Worm (Caenorhabditis elegans) whole organism, L4 larva: ENCODE measurements around the gene M163.22.

Source experiments
- D1046.2 ChIP-seq: fragments of 200-800 bp; sonication (Bioruptor generic); IDR thresholded peaks from 2 replicates; pipeline ENCODE4 v1.3.6; 2022; ENCODE audit warnings: missing genetic modification characterization, missing compliant biosample characterization
- F26F4.8 ChIP-seq: fragments of 200-800 bp; sonication (Bioruptor generic); conservative IDR thresholded peaks from 2 replicates; pipeline ENCODE4 v1.3.6; 2022; ENCODE audit warnings: missing genetic modification characterization, missing compliant biosample characterization
- F49E8.2 ChIP-seq: sonication (generic microtip); optimal IDR thresholded peaks from 2 replicates; lab custom pipeline; 2016; ENCODE audit warnings: missing compliant biosample characterization, mild to moderate bottlenecking, missing genetic modification characterization, borderline replicate concordance
- R02D3.7 ChIP-seq: fragments of 150-350 bp; sonication (generic microtip); optimal IDR thresholded peaks from 3 replicates; lab custom pipeline; 2014; ENCODE audit warnings: missing biosample characterization, missing genetic modification characterization
- Y105C5A.15 ChIP-seq: fragments of 200-800 bp; sonication (Bioruptor generic); IDR thresholded peaks from 2 replicates; pipeline ENCODE4 v1.3.6; 2022; ENCODE audit warnings: missing genetic modification characterization, missing compliant biosample characterization
- Y5F2A.4 ChIP-seq: fragments of 200-800 bp; sonication (Bioruptor generic); optimal IDR thresholded peaks from 2 replicates; lab custom pipeline; 2018; ENCODE audit warnings: mild to moderate bottlenecking, missing genetic modification characterization, missing compliant biosample characterization
- aly-2 ChIP-seq: sonication (generic microtip); optimal IDR thresholded peaks from 2 replicates; lab custom pipeline; 2018; ENCODE audit warnings: missing biosample characterization, missing genetic modification characterization
- ama-1 ChIP-seq: fragments of 150-350 bp; optimal IDR thresholded peaks from 2 replicates; lab custom pipeline; 2014; ENCODE audit warnings: inconsistent platforms, mixed read lengths
- arid-1 ChIP-seq: fragments of 200-800 bp; sonication (Bioruptor generic); conservative IDR thresholded peaks from 2 replicates; pipeline ENCODE4 v1.3.6; 2022; ENCODE audit warnings: missing genetic modification reagents, missing genetic modification characterization, missing compliant biosample characterization
- ceh-28 ChIP-seq: fragments of 150-350 bp; optimal IDR thresholded peaks from 2 replicates; lab custom pipeline; 2014; ENCODE audit warnings: missing biosample characterization, missing genetic modification reagents, missing genetic modification characterization
- ceh-44 ChIP-seq: fragments of 200-800 bp; sonication (Bioruptor generic); IDR thresholded peaks from 2 replicates; pipeline ENCODE4 v1.3.6; 2022; ENCODE audit warnings: missing genetic modification reagents, missing genetic modification characterization, missing compliant biosample characterization
- ceh-82 ChIP-seq: sonication (generic microtip); optimal IDR thresholded peaks from 2 replicates; lab custom pipeline; 2017; ENCODE audit warnings: missing biosample characterization, missing genetic modification characterization
- cey-2 ChIP-seq: sonication (generic microtip); optimal IDR thresholded peaks from 3 replicates; lab custom pipeline; 2017; ENCODE audit warnings: missing genetic modification characterization, mild to moderate bottlenecking, missing compliant biosample characterization, antibody characterized with exemption, borderline replicate concordance; ENCODE audit not compliant: insufficient read depth
- daf-16 ChIP-seq, 3 experiments: sonication (generic microtip); optimal IDR thresholded peaks; 2 replicates each; lab custom pipeline; 2016 to 2017; ENCODE audit warnings: missing genetic modification characterization in 3 of 3, missing genetic modification reagents in 3 of 3, mild to moderate bottlenecking in 2 of 3, missing compliant biosample characterization in 2 of 3, missing biosample characterization in 1 of 3, moderate library complexity in 1 of 3
- dmd-8 ChIP-seq: fragments of 200-800 bp; sonication (Bioruptor generic); IDR thresholded peaks from 2 replicates; pipeline ENCODE4 v1.3.6; 2022; ENCODE audit warnings: missing genetic modification characterization, missing compliant biosample characterization
- dmd-9 ChIP-seq: fragments of 200-800 bp; sonication (Bioruptor generic); IDR thresholded peaks from 2 replicates; pipeline ENCODE4 v1.3.6; 2022; ENCODE audit warnings: missing genetic modification reagents, missing genetic modification characterization, missing compliant biosample characterization
- dpl-1 ChIP-seq: fragments of 150-350 bp; optimal IDR thresholded peaks from 2 replicates; lab custom pipeline; 2014; ENCODE audit warnings: missing biosample characterization, missing genetic modification reagents, missing genetic modification characterization
- fkh-10 ChIP-seq: fragments of 150-350 bp; optimal IDR thresholded peaks from 2 replicates; lab custom pipeline; 2014; ENCODE audit warnings: missing biosample characterization, missing genetic modification reagents, missing genetic modification characterization
- fos-1 ChIP-seq: fragments of 150-350 bp; optimal IDR thresholded peaks from 2 replicates; lab custom pipeline; 2014; ENCODE audit warnings: missing biosample characterization, missing genetic modification characterization
- hif-1 ChIP-seq, 2 experiments: sonication (generic microtip); optimal IDR thresholded peaks; 2 replicates each; lab custom pipeline; 2016 to 2017; ENCODE audit warnings: missing compliant biosample characterization in 2 of 2, missing genetic modification characterization in 2 of 2, missing genetic modification reagents in 2 of 2, missing genotype in 2 of 2, mild to moderate bottlenecking in 1 of 2
- hlh-30 ChIP-seq: sonication (generic microtip); optimal IDR thresholded peaks from 2 replicates; lab custom pipeline; 2017; ENCODE audit warnings: antibody characterized with exemption, mild to moderate bottlenecking, missing genetic modification characterization, missing compliant biosample characterization; ENCODE audit not compliant: insufficient read depth
- lim-7 ChIP-seq: fragments of 200-800 bp; sonication (Bioruptor generic); IDR thresholded peaks from 2 replicates; pipeline ENCODE4 v1.3.6; 2022; ENCODE audit warnings: missing genetic modification characterization, missing compliant biosample characterization
- lin-1 ChIP-seq: fragments of 200-800 bp; sonication (Bioruptor generic); IDR thresholded peaks from 2 replicates; pipeline ENCODE4 v1.3.6; 2022; ENCODE audit warnings: missing genetic modification reagents, missing genetic modification characterization, missing compliant biosample characterization
- lin-39 ChIP-seq: fragments of 150-350 bp; optimal IDR thresholded peaks from 2 replicates; lab custom pipeline; 2014; ENCODE audit warnings: missing biosample characterization, missing genetic modification reagents, missing genetic modification characterization
- lir-3 ChIP-seq: sonication (generic microtip); optimal IDR thresholded peaks from 2 replicates; lab custom pipeline; 2016; ENCODE audit warnings: mild to moderate bottlenecking, missing genetic modification characterization, missing compliant biosample characterization
- mdl-1 ChIP-seq, 2 experiments: fragments of 150-350 bp in 1 of 2; sonication (generic microtip) in 1 of 2; optimal IDR thresholded peaks; 2 replicates each; lab custom pipeline; 2014 to 2017; ENCODE audit warnings: missing biosample characterization in 2 of 2, missing genetic modification characterization in 2 of 2
- mdt-29 ChIP-seq: fragments of 200-800 bp; sonication (Bioruptor generic); IDR thresholded peaks from 2 replicates; pipeline ENCODE4 v1.3.6; 2022; ENCODE audit warnings: missing genetic modification reagents, missing genetic modification characterization, missing compliant biosample characterization
- mes-2 ChIP-seq: sonication (generic microtip); optimal IDR thresholded peaks from 2 replicates; lab custom pipeline; 2016; ENCODE audit warnings: missing genotype, mild to moderate bottlenecking, missing genetic modification characterization, missing compliant biosample characterization; ENCODE audit not compliant: poor library complexity, severe bottlenecking
- mxl-3 ChIP-seq: fragments of 200-800 bp; sonication (Bioruptor generic); optimal IDR thresholded peaks from 2 replicates; lab custom pipeline; 2018; ENCODE audit warnings: mild to moderate bottlenecking, missing genetic modification characterization, missing compliant biosample characterization
- nhr-10 ChIP-seq: fragments of 150-350 bp; optimal IDR thresholded peaks from 2 replicates; lab custom pipeline; 2014; ENCODE audit warnings: missing biosample characterization, missing genetic modification characterization
- nhr-102 ChIP-seq: sonication (generic microtip); optimal IDR thresholded peaks from 2 replicates; lab custom pipeline; 2016; ENCODE audit warnings: mild to moderate bottlenecking, missing genetic modification characterization, moderate library complexity, missing compliant biosample characterization
- nhr-11 ChIP-seq: fragments of 150-350 bp; optimal IDR thresholded peaks from 2 replicates; lab custom pipeline; 2014; ENCODE audit warnings: missing biosample characterization, missing genetic modification characterization
- nhr-25 ChIP-seq: sonication (generic microtip); optimal IDR thresholded peaks from 2 replicates; lab custom pipeline; 2017; ENCODE audit warnings: missing genetic modification characterization, mild to moderate bottlenecking, missing compliant biosample characterization, antibody characterized with exemption, moderate library complexity, borderline replicate concordance; ENCODE audit not compliant: insufficient read depth
- nhr-42 ChIP-seq: fragments of 200-800 bp; sonication (Bioruptor generic); IDR thresholded peaks from 2 replicates; pipeline ENCODE4 v1.3.6; 2022; ENCODE audit warnings: missing genetic modification characterization, missing compliant biosample characterization
- nhr-76 ChIP-seq: fragments of 150-350 bp; optimal IDR thresholded peaks from 2 replicates; lab custom pipeline; 2014; ENCODE audit warnings: missing biosample characterization, missing genetic modification characterization
- nhr-77 ChIP-seq: fragments of 150-350 bp; optimal IDR thresholded peaks from 2 replicates; lab custom pipeline; 2014; ENCODE audit warnings: missing biosample characterization, missing genetic modification characterization
- pha-4 ChIP-seq, 2 experiments: fragments of 150-350 bp in 1 of 2; fragments of 200-800 bp in 1 of 2; sonication (Bioruptor generic) in 1 of 2; IDR thresholded peaks in 1 of 2; optimal IDR thresholded peaks in 1 of 2; 2 replicates each; pipeline versions ENCODE4 v1.3.6 to Lab custom; 2014 to 2022; ENCODE audit warnings: missing genetic modification characterization in 2 of 2, missing genetic modification reagents in 2 of 2, missing biosample characterization in 1 of 2, missing compliant biosample characterization in 1 of 2
- php-3 ChIP-seq: fragments of 200-800 bp; sonication (Bioruptor generic); IDR thresholded peaks from 2 replicates; pipeline ENCODE4 v1.3.6; 2022; ENCODE audit warnings: missing genetic modification reagents, missing genetic modification characterization, missing compliant biosample characterization
- saeg-2 ChIP-seq: fragments of 200-800 bp; sonication (Bioruptor generic); IDR thresholded peaks from 2 replicates; pipeline ENCODE4 v1.3.6; 2022; ENCODE audit warnings: missing genetic modification reagents, missing genetic modification characterization, missing compliant biosample characterization
- sdz-12 ChIP-seq: fragments of 200-800 bp; sonication (Bioruptor generic); optimal IDR thresholded peaks from 2 replicates; lab custom pipeline; 2018; ENCODE audit warnings: mild to moderate bottlenecking, missing genetic modification characterization, missing compliant biosample characterization
- snpc-4 ChIP-seq: fragments of 150-350 bp; optimal IDR thresholded peaks from 2 replicates; lab custom pipeline; 2014; ENCODE audit warnings: missing biosample characterization, missing genetic modification characterization
- spr-3 ChIP-seq: fragments of 200-800 bp; sonication (Bioruptor generic); optimal IDR thresholded peaks from 2 replicates; lab custom pipeline; 2018; ENCODE audit warnings: mild to moderate bottlenecking, missing genetic modification characterization, missing compliant biosample characterization
- unc-130 ChIP-seq: sonication (generic microtip); optimal IDR thresholded peaks from 2 replicates; lab custom pipeline; 2016; ENCODE audit warnings: missing genetic modification reagents, missing genetic modification characterization, missing compliant biosample characterization
- unc-39 ChIP-seq: sonication (generic microtip); optimal IDR thresholded peaks from 2 replicates; lab custom pipeline; 2017; ENCODE audit warnings: missing biosample characterization, missing genetic modification characterization
- unc-62 ChIP-seq, 3 experiments: fragments of 150-350 bp in 1 of 3; sonication (generic microtip); optimal IDR thresholded peaks in 2 of 3; peaks in 1 of 3; 1 replicate in 1 of 3; 2 replicates in 2 of 3; lab custom pipeline; 2014 to 2017; ENCODE audit warnings: missing biosample characterization in 3 of 3, missing genetic modification characterization in 3 of 3, missing genetic modification reagents in 3 of 3, missing genotype in 1 of 3
- vab-7 ChIP-seq: fragments of 200-800 bp; sonication (Bioruptor generic); IDR thresholded peaks from 2 replicates; pipeline ENCODE4 v1.3.6; 2022; ENCODE audit warnings: missing genetic modification reagents, missing genetic modification characterization, missing compliant biosample characterization
- zfp-2 ChIP-seq: sonication (generic microtip); optimal IDR thresholded peaks from 2 replicates; lab custom pipeline; 2016; ENCODE audit warnings: mild to moderate bottlenecking, missing genetic modification characterization, missing compliant biosample characterization

The M163.22 gene

ce11 chrX:14478743-14479428 is 13.2 kb downstream of the M163.22 start, which contains the start of gene M163.11 (continued):
- TF ChIP-seq aly-2 (tag; lab: Kevin White, UChicago), result no peak
- peak; percentile 26; the same call in 1 of the 2 replicates for TF ChIP-seq ceh-44 (GFP tag; lab: Robert Waterston, UW)
- TF ChIP-seq ceh-82, result no peak
- TF ChIP-seq nhr-77, result no peak
- TF ChIP-seq Y5F2A.4 (GFP tag; lab: Kevin White, UChicago), result peak; percentile 16
- peak; percentile 83 for TF ChIP-seq Y105C5A.15 (GFP tag; lab: Robert Waterston, UW)
- TF ChIP-seq lin-39 (tag; lab: Kevin White, UChicago), result no peak
- no peak for TF ChIP-seq dpl-1 (GFP tag; lab: Kevin White, UChicago)
- no peak for TF ChIP-seq hif-1 (tag; optimal IDR thresholded peaks at IDR 0.05; lab: Kevin White, UChicago)
- peak; percentile 55 for TF ChIP-seq spr-3 (GFP tag; lab: Kevin White, UChicago)
- TF ChIP-seq lin-1 (GFP tag; lab: Robert Waterston, UW), result peak; percentile 72; the same call in 1 of the 2 replicates
- peak in 1 of 2 experiments; percentile 39 for TF ChIP-seq unc-62 (GFP tag; optimal IDR thresholded peaks at IDR 0.05 in 1 of 2; lab: Kevin White, UChicago)
- TF ChIP-seq unc-62 (tag; optimal IDR thresholded peaks at IDR 0.05; lab: Kevin White, UChicago), result no peak
- TF ChIP-seq nhr-76 (tag; lab: Kevin White, UChicago), result no peak
- TF ChIP-seq php-3, result no peak
- peak; percentile 85; the same call in 1 of the 2 replicates for TF ChIP-seq D1046.2 (GFP tag; lab: Robert Waterston, UW)
- peak; percentile 30 for TF ChIP-seq nhr-25
- no peak for TF ChIP-seq ama-1 (lab: Kevin White, UChicago)
- no peak for TF ChIP-seq fkh-10 (GFP tag; lab: Kevin White, UChicago)
- peak; percentile 82; the same call in 1 of the 2 replicates for TF ChIP-seq F26F4.8 (GFP tag; lab: Robert Waterston, UW)
- peak; percentile 82 for TF ChIP-seq pha-4 (GFP tag; IDR thresholded peaks at IDR 0.05; lab: Robert Waterston, UW)
- TF ChIP-seq pha-4 (tag; optimal IDR thresholded peaks at IDR 0.05; lab: Kevin White, UChicago), result no peak
- no peak for TF ChIP-seq nhr-11
- TF ChIP-seq mxl-3 (GFP tag; lab: Kevin White, UChicago), result peak; percentile 24
- peak; percentile 81 for TF ChIP-seq lim-7 (GFP tag; lab: Robert Waterston, UW)
- TF ChIP-seq hlh-30, result peak; percentile 63
- TF ChIP-seq nhr-42 (GFP tag; lab: Robert Waterston, UW), result peak; percentile 74
- TF ChIP-seq nhr-102 (tag; lab: Kevin White, UChicago), result no peak
- peak; percentile 19 for TF ChIP-seq sdz-12 (GFP tag; lab: Kevin White, UChicago)
- no peak for TF ChIP-seq cey-2 (tag; lab: Kevin White, UChicago)
- TF ChIP-seq unc-39, result no peak
- peak; percentile 19 for TF ChIP-seq nhr-10 (tag; lab: Kevin White, UChicago)
- no peak for TF ChIP-seq mdl-1 (tag; optimal IDR thresholded peaks at IDR 0.05; lab: Kevin White, UChicago)
- TF ChIP-seq R02D3.7 (tag; lab: Kevin White, UChicago), result no peak
- no peak for TF ChIP-seq unc-130 (GFP tag; lab: Kevin White, UChicago)
- TF ChIP-seq mes-2 (tag; lab: Kevin White, UChicago), result peak; percentile 68
- TF ChIP-seq vab-7, result peak; percentile 78
- TF ChIP-seq snpc-4 (tag; lab: Kevin White, UChicago), result no peak
- no peak for TF ChIP-seq lir-3
- peak; percentile 72; the same call in 1 of the 2 replicates for TF ChIP-seq arid-1
- peak; percentile 80 for TF ChIP-seq dmd-8 (GFP tag; lab: Robert Waterston, UW)
- peak in 1 of 2 experiments; percentile 72 for TF ChIP-seq daf-16 (GFP tag; optimal IDR thresholded peaks at IDR 0.05; lab: Kevin White, UChicago)
- peak; percentile 54 for TF ChIP-seq daf-16 (tag; optimal IDR thresholded peaks at IDR 0.05; lab: Kevin White, UChicago)
- TF ChIP-seq fos-1, result no peak
- TF ChIP-seq mdt-29 (GFP tag; lab: Robert Waterston, UW), result peak; percentile 70
- TF ChIP-seq zfp-2, result no peak
- no peak for TF ChIP-seq dmd-9 (GFP tag; lab: Robert Waterston, UW)
- TF ChIP-seq ceh-28 (tag; lab: Kevin White, UChicago), result no peak
- 0 out of 2 replicates have a peak, but pooled peaks have one; percentile 62 for TF ChIP-seq saeg-2 (GFP tag; lab: Robert Waterston, UW)
- TF ChIP-seq F49E8.2, result peak; percentile 38
